Worm (Caenorhabditis elegans) whole organism, late embryonic: ENCODE data around the gene srt-28.

Source experiments
- C38D4.7 ChIP-seq: fragments of 200-800 bp; sonication (Bioruptor generic); optimal IDR thresholded peaks from 2 replicates; lab custom pipeline; 2018; ENCODE audit warnings: mild to moderate bottlenecking, missing genetic modification characterization, moderate library complexity, missing compliant biosample characterization
- K02D7.2 ChIP-seq: sonication (generic microtip); optimal IDR thresholded peaks from 2 replicates; lab custom pipeline; 2017; ENCODE audit warnings: mild to moderate bottlenecking, missing genetic modification characterization, missing compliant biosample characterization
- Y22D7AL.16 ChIP-seq: sonication (generic microtip); optimal IDR thresholded peaks from 2 replicates; lab custom pipeline; 2016; ENCODE audit warnings: missing genetic modification characterization, missing compliant biosample characterization
- ceh-19 ChIP-seq: fragments of 200-800 bp; sonication (Bioruptor generic); optimal IDR thresholded peaks from 2 replicates; lab custom pipeline; 2018; ENCODE audit warnings: mild to moderate bottlenecking, missing genetic modification characterization, missing compliant biosample characterization
- ceh-2 ChIP-seq: sonication (generic microtip); optimal IDR thresholded peaks from 2 replicates; lab custom pipeline; 2016; ENCODE audit warnings: missing genotype, missing genetic modification characterization, missing compliant biosample characterization
- ceh-22 ChIP-seq: sonication (generic microtip); optimal IDR thresholded peaks from 2 replicates; lab custom pipeline; 2017; ENCODE audit warnings: missing biosample characterization, missing genetic modification characterization
- ceh-31 ChIP-seq: sonication (generic microtip); optimal IDR thresholded peaks from 2 replicates; lab custom pipeline; 2016; ENCODE audit warnings: missing genetic modification characterization, missing compliant biosample characterization
- ceh-45 ChIP-seq: fragments of 200-800 bp; sonication (Bioruptor generic); IDR thresholded peaks from 2 replicates; pipeline ENCODE4 v1.3.6; 2022; ENCODE audit warnings: missing genetic modification reagents, missing genetic modification characterization, missing compliant biosample characterization
- elt-2 ChIP-seq: sonication (generic microtip); optimal IDR thresholded peaks from 2 replicates; lab custom pipeline; 2016; ENCODE audit warnings: missing genetic modification reagents, missing genetic modification characterization, missing compliant biosample characterization
- fkh-10 ChIP-seq: fragments of 150-350 bp; optimal IDR thresholded peaks from 2 replicates; lab custom pipeline; 2014; ENCODE audit warnings: missing biosample characterization, missing genetic modification reagents, missing genetic modification characterization
- gmeb-2 ChIP-seq: sonication (generic microtip); optimal IDR thresholded peaks from 2 replicates; lab custom pipeline; 2016; ENCODE audit warnings: missing genetic modification characterization, inconsistent platforms, missing compliant biosample characterization
- hlh-13 ChIP-seq: fragments of 200-800 bp; sonication (Bioruptor generic); optimal IDR thresholded peaks from 2 replicates; lab custom pipeline; 2018; ENCODE audit warnings: mild to moderate bottlenecking, missing genetic modification characterization, missing compliant biosample characterization
- hlh-30 ChIP-seq: sonication (generic microtip); optimal IDR thresholded peaks from 2 replicates; lab custom pipeline; 2017; ENCODE audit warnings: antibody characterized with exemption, missing genetic modification characterization, missing compliant biosample characterization; ENCODE audit not compliant: insufficient read depth
- lim-6 ChIP-seq: sonication (generic microtip); optimal IDR thresholded peaks from 2 replicates; lab custom pipeline; 2016; ENCODE audit warnings: missing genetic modification characterization, missing compliant biosample characterization
- madf-2 ChIP-seq: sonication (generic microtip); optimal IDR thresholded peaks from 2 replicates; lab custom pipeline; 2017; ENCODE audit warnings: missing genetic modification characterization, missing compliant biosample characterization
- mec-3 ChIP-seq: sonication (generic microtip); optimal IDR thresholded peaks from 2 replicates; lab custom pipeline; 2016; ENCODE audit warnings: borderline replicate concordance, missing genetic modification characterization, missing compliant biosample characterization
- nhr-11 ChIP-seq: fragments of 150-350 bp; optimal IDR thresholded peaks from 2 replicates; lab custom pipeline; 2014; ENCODE audit warnings: missing biosample characterization, missing genetic modification characterization
- nhr-232 ChIP-seq: sonication (generic microtip); optimal IDR thresholded peaks from 2 replicates; lab custom pipeline; 2016; ENCODE audit warnings: missing genetic modification characterization, missing compliant biosample characterization
- odd-2 ChIP-seq: sonication (generic microtip); optimal IDR thresholded peaks from 2 replicates; lab custom pipeline; 2017; ENCODE audit warnings: antibody characterized with exemption, mild to moderate bottlenecking, missing genetic modification characterization, missing compliant biosample characterization
- pat-9 ChIP-seq: fragments of 200-800 bp; sonication (Bioruptor generic); optimal IDR thresholded peaks from 2 replicates; lab custom pipeline; 2018; ENCODE audit warnings: mild to moderate bottlenecking, missing genetic modification characterization, moderate library complexity, missing compliant biosample characterization
- pha-2 ChIP-seq: sonication (generic microtip); optimal IDR thresholded peaks from 2 replicates; lab custom pipeline; 2017; ENCODE audit warnings: mild to moderate bottlenecking, missing genetic modification characterization, missing compliant biosample characterization
- pha-4 ChIP-seq: fragments of 150-350 bp; optimal IDR thresholded peaks from 2 replicates; lab custom pipeline; 2018; ENCODE audit warnings: missing biosample characterization, missing genetic modification reagents, missing genetic modification characterization
- pros-1 ChIP-seq: fragments of 150-350 bp; optimal IDR thresholded peaks from 2 replicates; lab custom pipeline; 2014; ENCODE audit warnings: missing biosample characterization, missing genetic modification reagents, missing genetic modification characterization
- ref-2 ChIP-seq: sonication (generic microtip); optimal IDR thresholded peaks from 2 replicates; lab custom pipeline; 2016; ENCODE audit warnings: missing genetic modification characterization, missing compliant biosample characterization
- sdc-2 ChIP-seq: sonication (generic microtip); optimal IDR thresholded peaks from 2 replicates; lab custom pipeline; 2016; ENCODE audit warnings: missing genotype, missing genetic modification characterization, missing compliant biosample characterization
- sox-2 ChIP-seq: fragments of 200-800 bp; sonication (Bioruptor generic); IDR thresholded peaks from 2 replicates; pipeline ENCODE4 v1.3.6; 2022; ENCODE audit warnings: missing genetic modification reagents, missing genetic modification characterization, missing compliant biosample characterization
- sox-4 ChIP-seq: sonication (generic microtip); optimal IDR thresholded peaks from 2 replicates; lab custom pipeline; 2017; ENCODE audit warnings: mild to moderate bottlenecking, missing genetic modification characterization, inconsistent platforms, missing compliant biosample characterization
- syd-9 ChIP-seq: sonication (generic microtip); optimal IDR thresholded peaks from 2 replicates; lab custom pipeline; 2016; ENCODE audit warnings: mild to moderate bottlenecking, missing genetic modification characterization, moderate library complexity, missing compliant biosample characterization
- tbx-2 ChIP-seq: sonication (generic microtip); optimal IDR thresholded peaks from 2 replicates; lab custom pipeline; 2016; ENCODE audit warnings: missing genetic modification characterization, missing compliant biosample characterization
- ttx-3 ChIP-seq: sonication (generic microtip); optimal IDR thresholded peaks from 2 replicates; lab custom pipeline; 2016; ENCODE audit warnings: missing genetic modification reagents, missing genetic modification characterization, missing compliant biosample characterization
- unc-3 ChIP-seq, 2 experiments: fragments of 200-800 bp in 1 of 2; sonication (Bioruptor generic) in 1 of 2; sonication (generic microtip) in 1 of 2; conservative IDR thresholded peaks in 1 of 2; optimal IDR thresholded peaks in 1 of 2; 2 replicates each; pipeline versions ENCODE4 v1.3.6 to Lab custom; 2016 to 2022; ENCODE audit warnings: missing compliant biosample characterization in 2 of 2, missing genetic modification characterization in 2 of 2, missing genetic modification reagents in 1 of 2
- unc-42 ChIP-seq: sonication (generic microtip); optimal IDR thresholded peaks from 2 replicates; lab custom pipeline; 2016; ENCODE audit warnings: missing genotype, missing genetic modification characterization, missing compliant biosample characterization
- unc-55 ChIP-seq: sonication (generic microtip); optimal IDR thresholded peaks from 2 replicates; lab custom pipeline; 2017; ENCODE audit warnings: missing biosample characterization, missing genetic modification reagents, missing genetic modification characterization
- ztf-16 ChIP-seq: sonication (generic microtip); optimal IDR thresholded peaks from 2 replicates; lab custom pipeline; 2017; ENCODE audit warnings: missing genetic modification characterization, missing compliant biosample characterization

srt-28 gene

DNA sequence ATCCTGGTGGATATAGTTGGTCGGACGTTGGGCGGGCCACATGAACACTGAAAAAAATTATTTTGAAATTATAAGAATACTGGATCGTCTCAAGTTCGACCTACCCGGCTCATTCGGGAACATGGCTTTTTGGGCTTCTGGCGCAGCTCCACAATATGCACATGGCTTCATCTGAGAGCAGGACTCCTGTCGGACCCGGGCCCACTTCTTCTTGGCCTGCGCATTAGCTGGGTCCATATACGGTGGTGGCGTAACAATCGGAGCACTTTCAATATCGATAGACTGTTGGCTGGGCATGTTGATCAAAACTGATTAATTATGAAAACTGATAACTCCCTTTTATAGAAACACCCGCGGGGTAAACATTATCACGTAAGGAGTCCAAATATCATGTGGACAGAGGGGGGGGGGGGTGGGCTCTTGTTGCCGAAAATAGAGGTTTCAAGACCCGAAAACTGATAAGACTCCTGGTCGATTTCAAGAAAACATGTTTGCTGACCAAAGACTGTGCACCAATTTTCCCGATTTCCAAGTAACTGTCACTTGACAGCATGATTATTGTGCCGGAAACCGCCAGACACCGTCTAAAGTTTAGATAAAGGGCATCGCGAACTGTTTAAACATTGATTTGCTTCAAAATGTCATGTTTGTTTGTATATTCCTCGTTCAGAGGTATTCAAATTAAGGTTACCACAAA is 17.5 kb upstream of the srt-28 start, which contains the start of gene dod-3:
Gene dod-3 (minus strand): TSS at position 315 of the 697 bp plus-strand sequence.
- peak; percentile 78 for TF ChIP-seq elt-2 (tag; lab: Kevin White, UChicago)
- no peak for TF ChIP-seq ceh-31 (tag; lab: Kevin White, UChicago)

DNA sequence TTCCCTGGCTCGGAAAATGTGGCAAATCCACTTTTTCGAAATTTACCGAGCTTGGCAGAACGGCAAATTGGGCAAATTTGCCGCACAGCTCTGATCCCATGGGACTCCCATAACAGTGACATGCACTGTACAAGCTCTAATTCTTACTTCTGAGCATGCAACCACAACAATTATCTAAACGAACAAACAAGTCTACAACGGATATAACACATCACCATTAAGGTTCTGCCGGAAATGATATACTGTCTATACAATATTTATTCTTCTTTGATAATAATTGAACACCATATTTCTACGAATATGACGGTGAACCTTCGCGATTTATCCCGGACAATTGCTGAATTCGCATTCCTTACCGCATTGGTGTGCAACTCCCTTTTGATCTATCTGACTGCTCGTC is 14.8 kb upstream of the srt-28 start, which contains the start of gene str-33:
Gene str-33 (plus strand): TSS at position 301 of the 400 bp plus-strand sequence.
- no peak for TF ChIP-seq unc-55 (GFP tag; lab: Kevin White, UChicago)
- no peak for TF ChIP-seq pha-4
- no peak for TF ChIP-seq Y22D7AL.16 (tag; lab: Kevin White, UChicago)
- no peak for TF ChIP-seq hlh-30 (tag; lab: Kevin White, UChicago)
- TF ChIP-seq sox-4 (tag; lab: Kevin White, UChicago), result no peak
- no peak for TF ChIP-seq hlh-13 (GFP tag; lab: Kevin White, UChicago)
- TF ChIP-seq unc-42, result no peak
- TF ChIP-seq tbx-2, result no peak
- TF ChIP-seq ttx-3 (tag; lab: Kevin White, UChicago), result no peak
- no peak for TF ChIP-seq fkh-10 (GFP tag; lab: Kevin White, UChicago)

DNA sequence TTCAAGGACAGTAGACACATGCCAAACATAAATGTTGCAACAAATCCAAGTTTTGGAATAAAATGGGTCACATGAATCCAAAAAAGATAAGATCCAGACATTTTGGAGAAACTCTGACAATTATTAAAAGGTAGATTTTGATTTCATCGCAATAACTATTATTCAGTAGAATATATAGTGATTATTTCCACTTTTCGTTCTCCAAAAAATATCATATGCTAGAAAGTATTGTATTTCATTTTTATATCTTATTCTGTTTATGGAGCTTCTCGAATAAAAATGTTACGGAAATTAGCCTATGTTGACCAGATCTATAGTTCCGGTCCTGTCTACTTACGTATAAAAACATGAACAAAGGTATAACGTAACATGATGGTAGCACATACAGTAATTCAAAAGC is 13.7 kb upstream of the srt-28 start, which contains the start of gene str-13:
Gene str-13 (minus strand): TSS at position 101 of the 400 bp plus-strand sequence.
- TF ChIP-seq odd-2 (tag; lab: Kevin White, UChicago) (no peak), sox-2 (GFP tag; lab: Robert Waterston, UW) (no peak), syd-9 (tag; lab: Kevin White, UChicago) (no peak), madf-2 (tag; lab: Kevin White, UChicago) (no peak), unc-42 (no peak), unc-3 (GFP tag; conservative IDR thresholded peaks at IDR 0.05; lab: Robert Waterston, UW) (no peak), unc-3 (tag; optimal IDR thresholded peaks at IDR 0.05; lab: Kevin White, UChicago) (no peak), mec-3 (tag; lab: Kevin White, UChicago) (no peak), pha-2 (no peak), ztf-16 (tag; lab: Kevin White, UChicago) (no peak), pat-9 (tag; lab: Kevin White, UChicago) (no peak), pros-1 (tag; lab: Kevin White, UChicago) (no peak), K02D7.2 (tag; lab: Kevin White, UChicago) (no peak)

ce11 chrV:2725225-2725624 is 11.8 kb upstream of the srt-28 start, which contains the start of gene srg-59:
Gene srg-59, minus strand, starts transcription at chrV:2725325.
- no peak for TF ChIP-seq gmeb-2 (tag; lab: Kevin White, UChicago)
- TF ChIP-seq ceh-22 (tag; lab: Kevin White, UChicago), result no peak

ce11 chrV:2722555-2722954 is 9.1 kb upstream of the srt-28 start, which contains the start of gene srg-60:
Gene srg-60, minus strand, starts transcription at chrV:2722655.
- no peak for TF ChIP-seq ceh-19
- TF ChIP-seq madf-2 (tag; lab: Kevin White, UChicago), result no peak
- TF ChIP-seq C38D4.7 (GFP tag; lab: Kevin White, UChicago), result no peak
- no peak for TF ChIP-seq lim-6 (tag; lab: Kevin White, UChicago)
- no peak for TF ChIP-seq K02D7.2 (tag; lab: Kevin White, UChicago)

DNA sequence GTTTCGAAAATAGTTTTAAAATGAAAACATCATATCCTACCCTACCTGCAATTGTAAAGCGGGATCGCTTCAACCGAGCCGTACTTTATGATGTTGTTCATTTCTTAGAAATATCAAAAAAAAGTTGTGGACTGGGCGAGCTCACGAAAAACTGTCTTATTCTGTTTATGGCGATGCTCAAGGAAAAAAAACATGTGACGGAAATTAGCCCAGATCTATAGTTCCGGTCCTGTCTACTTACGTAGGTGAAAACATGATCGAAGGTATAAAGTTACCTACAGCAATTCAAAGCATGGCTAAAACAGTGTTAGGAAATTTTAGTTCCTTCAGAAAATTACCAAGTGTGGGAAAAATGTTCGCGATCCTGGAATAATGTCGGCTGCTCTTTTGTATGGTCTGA is 7.3 kb upstream of the srt-28 start, which contains the start of gene srt-27:
Gene srt-27 (minus strand): TSS at position 101 of the 400 bp plus-strand sequence.
- TF ChIP-seq nhr-232 (tag; lab: Kevin White, UChicago), result no peak
- no peak for TF ChIP-seq nhr-11 (tag; lab: Kevin White, UChicago)
- TF ChIP-seq ref-2, result no peak
- no peak for TF ChIP-seq Y22D7AL.16 (tag; lab: Kevin White, UChicago)
- no peak for TF ChIP-seq ceh-2 (tag; lab: Kevin White, UChicago)
- TF ChIP-seq sdc-2, result no peak
- TF ChIP-seq sox-2 (GFP tag; lab: Robert Waterston, UW), result no peak
- no peak for TF ChIP-seq sox-4 (tag; lab: Kevin White, UChicago)
- TF ChIP-seq ceh-45 (GFP tag; lab: Robert Waterston, UW), result no peak
- no peak for TF ChIP-seq tbx-2
